Fruit fly (Drosophila melanogaster): Measurements from ENCODE around the gene CG7772.

The CG7772 gene

dm6 chrX:17910941-17911703, 4.1 kb upstream of the CG7772 start, which contains the start of gene CG6847:
CG6847 (plus strand) TSS chrX:17911462.
- TF ChIP-seq CG7372 (GFP tag; IDR thresholded peaks at IDR 0.05), result peak; percentile 41; the same call in 1 of the 2 replicates
- no peak for TF ChIP-seq HLH54F (GFP tag; optimal IDR thresholded peaks at IDR 0.05)
- TF ChIP-seq tna (GFP tag; IDR thresholded peaks at IDR 0.05; ENCODE audit: partially characterized antibody), result 0 out of 2 replicates have a peak, but pooled peaks have one; percentile 19
- TF ChIP-seq Dfd (GFP tag; optimal IDR thresholded peaks at IDR 0.05), result no peak
- TF ChIP-seq grau (tag; optimal IDR thresholded peaks at IDR 0.05), result peak; percentile 84
- TF ChIP-seq CG10209 (GFP tag; optimal IDR thresholded peaks at IDR 0.05), result peak; percentile 46
- TF ChIP-seq CG10274 (GFP tag; optimal IDR thresholded peaks at IDR 0.05), result peak; percentile 2
- no peak for TF ChIP-seq CG3838 (GFP tag; optimal IDR thresholded peaks at IDR 0.05)
- TF ChIP-seq Rx (GFP tag; IDR thresholded peaks at IDR 0.05), result no peak
- TF ChIP-seq esg (GFP tag; conservative IDR thresholded peaks at IDR 0.05), result peak; percentile 37; the same call in 1 of the 2 replicates
- TF ChIP-seq Drgx (GFP tag; IDR thresholded peaks at IDR 0.05), result peak; percentile 39
- no peak for TF ChIP-seq unc-4 (GFP tag; IDR thresholded peaks at IDR 0.05; ENCODE audit: partially characterized antibody)
- peak; percentile 26 for TF ChIP-seq CG3407 (GFP tag; optimal IDR thresholded peaks at IDR 0.05)
- TF ChIP-seq bab2 (GFP tag; optimal IDR thresholded peaks at IDR 0.05), result no peak
- TF ChIP-seq CG11247 (GFP tag; IDR thresholded peaks at IDR 0.05), result peak; percentile 31; the same call in 1 of the 2 replicates
- peak; percentile 31; the same call in 1 of the 2 replicates for TF ChIP-seq bbx (GFP tag; IDR thresholded peaks at IDR 0.05; ENCODE audit: partially characterized antibody)
- TF ChIP-seq jing (GFP tag; optimal IDR thresholded peaks at IDR 0.05), result no peak
- no peak; the same call in 2 of the 3 replicates for TF ChIP-seq zen2 (GFP tag; IDR thresholded peaks at IDR 0.05; ENCODE audit: partially characterized antibody)
- TF ChIP-seq nerfin-1 (tag; optimal IDR thresholded peaks at IDR 0.05), result no peak
- TF ChIP-seq vvl (GFP tag; IDR thresholded peaks at IDR 0.05), result 0 out of 2 replicates have a peak, but pooled peaks have one; percentile 43
- no peak for TF ChIP-seq CG7357 (GFP tag; IDR thresholded peaks at IDR 0.05)
- peak; percentile 15 for TF ChIP-seq CG12219 (GFP tag; optimal IDR thresholded peaks at IDR 0.05)
- TF ChIP-seq grn (GFP tag; optimal IDR thresholded peaks at IDR 0.05), result no peak
- TF ChIP-seq pan (optimal IDR thresholded peaks at IDR 0.05), result no peak
- peak in 1 of 2 experiments; percentile 66 for TF ChIP-seq pan (GFP tag; optimal IDR thresholded peaks at IDR 0.05 in 1 of 2, IDR thresholded peaks at IDR 0.05 in 1 of 2)
- TF ChIP-seq Lim3 (GFP tag; IDR thresholded peaks at IDR 0.05), result no peak
- TF ChIP-seq ato (GFP tag; IDR thresholded peaks at IDR 0.05; ENCODE audit: partially characterized antibody), result no peak
- peak; percentile 52 for TF ChIP-seq CG12104 (GFP tag; optimal IDR thresholded peaks at IDR 0.05)
- peak; percentile 57 for TF ChIP-seq CG10979 (tag; optimal IDR thresholded peaks at IDR 0.05)
- TF ChIP-seq kay (GFP tag; optimal IDR thresholded peaks at IDR 0.05), result peak; percentile 32
- TF ChIP-seq luna (GFP tag; optimal IDR thresholded peaks at IDR 0.05), result no peak
- TF ChIP-seq odd (GFP tag; optimal IDR thresholded peaks at IDR 0.05), result peak; percentile 49
- peak; percentile 60 for TF ChIP-seq salm (tag; optimal IDR thresholded peaks at IDR 0.05)
- TF ChIP-seq CG13287 (GFP tag; IDR thresholded peaks at IDR 0.05; ENCODE audit: partially characterized antibody), result no peak; the same call in 1 of the 2 replicates
- TF ChIP-seq CG2875 (GFP tag; optimal IDR thresholded peaks at IDR 0.05), result peak; percentile 60
- peak; percentile 13 for TF ChIP-seq pum (GFP tag; optimal IDR thresholded peaks at IDR 0.05)
- no peak for TF ChIP-seq da (GFP tag; optimal IDR thresholded peaks at IDR 0.05)
- TF ChIP-seq E2f1 (GFP tag; IDR thresholded peaks at IDR 0.05), result peak; percentile 51
- TF ChIP-seq croc (GFP tag; conservative IDR thresholded peaks at IDR 0.05), result peak; percentile 46
- TF ChIP-seq CG17328 (GFP tag; IDR thresholded peaks at IDR 0.05), result 0 out of 2 replicates have a peak, but pooled peaks have one; percentile 31
- TF ChIP-seq row (GFP tag; IDR thresholded peaks at IDR 0.05), result peak; percentile 78
- peak; percentile 69 for TF ChIP-seq CG16815 (GFP tag; optimal IDR thresholded peaks at IDR 0.05)
- peak; percentile 19; the same call in 1 of the 2 replicates for TF ChIP-seq CG10366 (GFP tag; IDR thresholded peaks at IDR 0.05)
- peak; percentile 69 for TF ChIP-seq Ptx1 (GFP tag; IDR thresholded peaks at IDR 0.05)
- peak; percentile 39 for TF ChIP-seq sug (tag; optimal IDR thresholded peaks at IDR 0.05)
- no peak for TF ChIP-seq Antp (GFP tag; optimal IDR thresholded peaks at IDR 0.05)
- TF ChIP-seq crol (GFP tag; IDR thresholded peaks at IDR 0.05), result no peak
- TF ChIP-seq CG10462 (GFP tag; optimal IDR thresholded peaks at IDR 0.05), result no peak
- no peak for TF ChIP-seq Tbp (GFP tag; optimal IDR thresholded peaks at IDR 0.05)

Measured in whole organism, embryonic.